Fruit fly (Drosophila melanogaster) whole organism: ENCODE results near the gene CG43693.

Experiments
- CG8478 ChIP-seq: fragments of >200 bp; optimal IDR thresholded peaks from 2 replicates; lab custom pipeline; 2018; ENCODE audit warnings: inconsistent platforms
- Dll ChIP-seq: fragments of >200 bp; optimal IDR thresholded peaks from 2 replicates; lab custom pipeline; 2017
- EcR ChIP-seq, 2 experiments: fragments of >200 bp; optimal IDR thresholded peaks; 2 replicates each; lab custom pipeline; 2017; ENCODE audit warnings: missing biosample characterization in 2 of 2, missing genetic modification characterization in 2 of 2, missing genetic modification reagents in 2 of 2
- pan ChIP-seq: fragments of >200 bp; optimal IDR thresholded peaks from 2 replicates; lab custom pipeline; 2017
- psq ChIP-seq: fragments of >200 bp; optimal IDR thresholded peaks from 2 replicates; lab custom pipeline; 2017
- usp ChIP-seq: fragments of >200 bp; optimal IDR thresholded peaks from 2 replicates; lab custom pipeline; 2017; ENCODE audit warnings: missing biosample characterization, missing genetic modification characterization, mixed read lengths

Gene CG43693

dm6 chr3L:11015203-11015602, 36.0 kb downstream of the CG43693 start:
- TF ChIP-seq EcR (GFP tag; optimal IDR thresholded peaks at IDR 0.05; lab: Kevin White, UChicago), result no peak
- TF ChIP-seq psq (lab: Kevin White, UChicago), result no peak
- no peak for TF ChIP-seq Dll (lab: Kevin White, UChicago)
- no peak for TF ChIP-seq pan
- TF ChIP-seq CG8478 (lab: Kevin White, UChicago), result no peak
- TF ChIP-seq usp (GFP tag; lab: Kevin White, UChicago), result no peak

DNA sequence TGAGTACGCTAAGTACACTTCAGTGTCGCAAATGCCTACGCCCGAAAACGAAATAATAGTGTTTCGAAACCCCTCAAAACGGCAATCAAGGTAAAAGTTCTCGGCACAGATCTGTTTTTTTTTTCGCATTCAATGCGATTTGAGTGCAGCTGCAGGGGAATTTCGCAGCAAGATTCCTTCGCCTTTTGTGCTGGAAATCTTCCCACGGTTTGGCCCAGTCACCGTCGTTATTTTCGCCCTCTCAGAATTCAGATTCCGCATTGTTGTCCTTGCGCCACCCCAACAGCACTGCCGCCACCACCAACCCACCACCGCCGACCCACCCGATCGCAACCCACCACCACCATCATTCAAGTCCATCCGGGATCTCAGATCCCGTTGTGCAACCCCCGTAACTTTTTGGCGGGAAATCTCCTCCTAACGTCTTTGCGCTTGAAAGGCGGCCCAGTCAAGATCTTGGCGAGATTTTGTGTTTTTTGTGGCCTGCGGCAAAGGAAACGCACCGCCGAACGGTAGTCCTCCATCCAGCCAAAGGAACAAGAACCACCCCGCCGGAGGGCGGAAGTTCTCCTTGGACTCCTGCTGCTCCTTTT, 39.5 kb downstream of the CG43693 start:
- TF ChIP-seq EcR (GFP tag; optimal IDR thresholded peaks at IDR 0.05; lab: Kevin White, UChicago) (no peak), CG8478 (lab: Kevin White, UChicago) (no peak), psq (lab: Kevin White, UChicago) (no peak), Dll (lab: Kevin White, UChicago) (no peak), pan (no peak), usp (GFP tag; lab: Kevin White, UChicago) (no peak)

DNA sequence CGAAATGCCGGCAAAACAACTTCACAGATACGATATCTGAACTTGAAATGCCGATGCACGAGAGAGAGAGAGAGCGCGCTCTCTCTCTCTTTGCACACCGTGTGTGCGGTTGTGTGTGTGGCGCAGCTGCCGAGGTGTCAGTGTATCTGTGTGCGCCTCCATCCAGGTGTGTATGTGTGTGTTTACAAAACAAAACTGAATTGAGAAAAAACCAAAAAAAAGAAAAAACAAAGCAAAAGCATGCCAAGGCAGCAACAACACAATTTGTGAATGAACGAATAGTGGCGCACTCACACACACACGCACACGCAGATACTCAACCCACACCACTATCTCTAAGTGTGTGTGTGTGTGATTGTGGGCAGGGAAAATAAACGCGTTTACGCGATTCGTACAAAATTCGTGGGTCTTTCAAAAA, 40.8 kb downstream of the CG43693 start:
- TF ChIP-seq psq (lab: Kevin White, UChicago) (no peak), CG8478 (lab: Kevin White, UChicago) (peak; percentile 72), usp (GFP tag; lab: Kevin White, UChicago) (no peak), pan (no peak), EcR (GFP tag; optimal IDR thresholded peaks at IDR 0.05; lab: Kevin White, UChicago) (no peak), Dll (lab: Kevin White, UChicago) (peak; percentile 93)

- peak; percentile 26 for TF ChIP-seq CG8478 (lab: Kevin White, UChicago)
- no peak for TF ChIP-seq usp (GFP tag; lab: Kevin White, UChicago)
- TF ChIP-seq Dll (lab: Kevin White, UChicago), result peak; percentile 55
- no peak for TF ChIP-seq psq (lab: Kevin White, UChicago)
Observed at dm6 chr3L:11009000-11009794, 42.0 kb downstream of the CG43693 start, which contains the start of gene klu. Gene klu (minus strand): TSS chr3L:11009188.

DNA sequence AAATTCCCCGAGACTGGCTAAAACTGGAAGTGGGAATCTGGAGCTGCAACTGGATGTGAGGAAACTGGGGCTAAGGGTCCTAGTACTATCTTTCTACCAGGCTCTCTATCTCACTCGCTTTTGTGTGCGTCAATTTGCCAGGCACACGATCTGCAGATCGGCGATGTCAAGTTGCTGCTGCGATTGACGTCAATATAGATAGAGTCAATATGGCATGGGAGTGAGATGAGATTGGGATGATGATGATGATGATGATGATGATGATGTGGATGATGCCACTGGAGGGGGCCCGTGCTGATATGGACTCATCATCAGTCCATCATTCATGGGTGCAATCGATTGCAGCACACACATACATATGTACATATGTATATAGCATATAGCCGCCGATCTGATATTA, 43.4 kb downstream of the CG43693 start:
- TF ChIP-seq usp (GFP tag; lab: Kevin White, UChicago) (no peak), psq (lab: Kevin White, UChicago) (no peak), pan (no peak), Dll (lab: Kevin White, UChicago) (no peak), EcR (GFP tag; optimal IDR thresholded peaks at IDR 0.05; lab: Kevin White, UChicago) (no peak), CG8478 (lab: Kevin White, UChicago) (no peak)

dm6 chr3L:11006433-11006832, 44.7 kb downstream of the CG43693 start:
- no peak for TF ChIP-seq usp (GFP tag; lab: Kevin White, UChicago)

DNA sequence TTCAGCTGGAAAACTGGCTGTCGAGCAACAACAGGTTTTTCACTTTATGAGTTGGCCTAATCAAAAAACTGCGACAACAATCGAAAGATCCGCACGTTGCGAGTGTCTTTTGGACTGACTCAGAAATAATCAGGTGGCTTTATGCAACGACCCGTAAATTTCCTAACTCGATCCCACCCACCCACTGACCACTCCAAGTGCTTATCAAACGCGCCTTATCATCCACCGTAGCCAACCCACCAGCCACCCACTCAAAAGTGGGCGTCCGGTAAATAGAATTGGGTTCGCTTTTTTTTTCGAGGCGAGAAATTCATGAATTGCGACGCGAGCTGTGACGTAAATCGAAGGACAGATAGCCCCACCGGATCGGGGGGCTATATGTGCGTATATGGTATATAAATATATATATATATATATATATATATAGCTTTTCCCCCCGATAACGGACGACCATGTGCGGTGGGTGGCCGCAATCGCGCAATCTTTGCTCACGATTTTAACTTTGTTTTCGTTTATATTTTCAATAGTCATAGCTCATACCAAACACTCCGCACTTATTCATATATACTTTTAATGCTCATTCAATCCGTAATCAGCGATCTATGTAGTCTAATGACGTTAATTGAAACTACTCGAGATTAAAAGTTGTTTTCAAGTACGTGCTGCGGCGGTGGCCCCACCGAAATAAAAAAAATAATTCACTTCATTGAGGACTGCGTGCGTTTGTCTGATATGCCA, 46.3 kb downstream of the CG43693 start:
- TF ChIP-seq EcR (GFP tag; optimal IDR thresholded peaks at IDR 0.05; lab: Kevin White, UChicago), result no peak
- TF ChIP-seq usp (GFP tag; lab: Kevin White, UChicago), result no peak
- no peak for TF ChIP-seq CG8478 (lab: Kevin White, UChicago)
- TF ChIP-seq Dll (lab: Kevin White, UChicago), result no peak
- no peak for TF ChIP-seq pan
- no peak for TF ChIP-seq psq (lab: Kevin White, UChicago)

- no peak for TF ChIP-seq usp (GFP tag; lab: Kevin White, UChicago)
- TF ChIP-seq Dll (lab: Kevin White, UChicago), result no peak
- no peak for TF ChIP-seq pan
- no peak for TF ChIP-seq EcR (GFP tag; optimal IDR thresholded peaks at IDR 0.05; lab: Kevin White, UChicago)
- TF ChIP-seq CG8478 (lab: Kevin White, UChicago), result no peak
- TF ChIP-seq psq (lab: Kevin White, UChicago), result no peak
Observed at dm6 chr3L:11003980-11004379, 47.2 kb downstream of the CG43693 start.

dm6 chr3L:11002923-11003322, 48.2 kb downstream of the CG43693 start:
- TF ChIP-seq psq (lab: Kevin White, UChicago), result no peak
- TF ChIP-seq EcR (GFP tag; optimal IDR thresholded peaks at IDR 0.05; lab: Kevin White, UChicago), result no peak
- TF ChIP-seq CG8478 (lab: Kevin White, UChicago), result no peak
- TF ChIP-seq pan, result no peak
- TF ChIP-seq usp (GFP tag; lab: Kevin White, UChicago), result no peak
- no peak for TF ChIP-seq Dll (lab: Kevin White, UChicago)

DNA sequence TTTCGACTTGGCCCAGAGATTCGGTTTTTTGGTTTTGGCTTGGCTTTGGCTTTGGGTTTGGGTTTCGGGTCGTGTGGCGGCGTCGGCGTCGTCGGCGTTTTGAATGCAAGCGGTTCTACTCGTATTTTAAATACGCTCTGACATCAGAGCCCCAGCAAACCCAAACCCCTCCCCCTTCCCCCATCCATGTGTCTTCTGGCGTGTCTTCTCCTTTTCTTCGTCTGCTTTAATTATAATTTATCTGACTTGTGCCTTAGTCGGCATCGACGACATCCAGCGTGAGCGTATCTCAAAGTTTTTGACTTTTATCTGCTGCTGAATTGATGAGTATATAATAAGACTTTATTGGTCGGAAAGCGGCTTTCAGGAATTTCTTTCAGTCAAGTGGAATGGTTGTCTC, 49.5 kb downstream of the CG43693 start:
- TF ChIP-seq usp (GFP tag; lab: Kevin White, UChicago) (no peak), CG8478 (lab: Kevin White, UChicago) (no peak), psq (lab: Kevin White, UChicago) (no peak), EcR (GFP tag; optimal IDR thresholded peaks at IDR 0.05; lab: Kevin White, UChicago) (no peak), pan (no peak), Dll (lab: Kevin White, UChicago) (no peak)

dm6 chr3L:10999558-10999957, 51.6 kb downstream of the CG43693 start:
- TF ChIP-seq CG8478 (lab: Kevin White, UChicago) (no peak), pan (no peak), usp (GFP tag; lab: Kevin White, UChicago) (no peak), Dll (lab: Kevin White, UChicago) (no peak), EcR (GFP tag; optimal IDR thresholded peaks at IDR 0.05; lab: Kevin White, UChicago) (no peak)
